Worm (Caenorhabditis elegans) whole organism, early embryonic: ENCODE results near the gene srh-270.

ENCODE experiments used
- B0310.2 ChIP-seq: sonication (generic microtip); optimal IDR thresholded peaks from 2 replicates; lab custom pipeline; 2016; ENCODE audit warnings: mild to moderate bottlenecking, missing genetic modification characterization, missing compliant biosample characterization
- F13C5.2 ChIP-seq: sonication (generic microtip); optimal IDR thresholded peaks from 2 replicates; lab custom pipeline; 2017; ENCODE audit warnings: mild to moderate bottlenecking, missing genetic modification characterization, inconsistent platforms, missing compliant biosample characterization
- aly-1 ChIP-seq: sonication (generic microtip); optimal IDR thresholded peaks from 2 replicates; lab custom pipeline; 2016; ENCODE audit warnings: missing genetic modification characterization, missing compliant biosample characterization
- ama-1 ChIP-seq: fragments of 150-350 bp; optimal IDR thresholded peaks from 2 replicates; lab custom pipeline; 2014
- ceh-13 ChIP-seq: fragments of 200-800 bp; sonication (Bioruptor generic); optimal IDR thresholded peaks from 2 replicates; lab custom pipeline; 2018; ENCODE audit warnings: mild to moderate bottlenecking, missing genetic modification characterization, missing compliant biosample characterization
- ceh-36 ChIP-seq: sonication (generic microtip); optimal IDR thresholded peaks from 2 replicates; lab custom pipeline; 2016; ENCODE audit warnings: missing genetic modification characterization, inconsistent platforms, missing compliant biosample characterization
- ets-7 ChIP-seq: sonication (generic microtip); optimal IDR thresholded peaks from 2 replicates; lab custom pipeline; 2016; ENCODE audit warnings: missing genotype, missing genetic modification characterization, missing compliant biosample characterization
- flt-1 ChIP-seq: fragments of 200-800 bp; sonication (Bioruptor generic); IDR thresholded peaks from 2 replicates; pipeline ENCODE4 v1.3.6; 2022; ENCODE audit warnings: missing genetic modification characterization, missing compliant biosample characterization
- hmbx-1 ChIP-seq: sonication (generic microtip); optimal IDR thresholded peaks from 2 replicates; lab custom pipeline; 2016; ENCODE audit warnings: mild to moderate bottlenecking, missing genetic modification characterization, missing compliant biosample characterization
- hmg-4 ChIP-seq: fragments of 200-800 bp; sonication (Bioruptor generic); optimal IDR thresholded peaks from 2 replicates; lab custom pipeline; 2018; ENCODE audit warnings: mild to moderate bottlenecking, missing genetic modification characterization, missing compliant biosample characterization
- pes-1 ChIP-seq: fragments of 200-800 bp; sonication (Bioruptor generic); IDR thresholded peaks from 2 replicates; pipeline ENCODE4 v1.3.6; 2022; ENCODE audit warnings: missing genetic modification reagents, missing genetic modification characterization, missing compliant biosample characterization
- scrt-1 ChIP-seq: fragments of 200-800 bp; sonication (Bioruptor generic); IDR thresholded peaks from 2 replicates; pipeline ENCODE4 v1.3.6; 2022; ENCODE audit warnings: missing genetic modification characterization, missing compliant biosample characterization
- sea-1 ChIP-seq: fragments of 200-800 bp; sonication (Bioruptor generic); conservative IDR thresholded peaks from 2 replicates; pipeline ENCODE4 v1.3.6; 2022; ENCODE audit warnings: missing genetic modification characterization, missing compliant biosample characterization
- tbx-11 ChIP-seq: fragments of 200-800 bp; sonication (Bioruptor generic); IDR thresholded peaks from 2 replicates; pipeline ENCODE4 v1.3.6; 2022; ENCODE audit warnings: missing genetic modification characterization, missing compliant biosample characterization
- tbx-37 ChIP-seq: fragments of 200-800 bp; sonication (Bioruptor generic); conservative IDR thresholded peaks from 2 replicates; pipeline ENCODE4 v1.3.6; 2022; ENCODE audit warnings: missing genetic modification reagents, missing genetic modification characterization, missing compliant biosample characterization
- tra-4 ChIP-seq: sonication (generic microtip); optimal IDR thresholded peaks from 2 replicates; lab custom pipeline; 2017; ENCODE audit warnings: missing genetic modification characterization, missing compliant biosample characterization

srh-270 gene

ce11 chrV:2813856-2814255 is 47.5 kb downstream of the srh-270 start, which contains the start of gene F54E2.9:
Gene F54E2.9 (minus strand): TSS chrV:2813987.
- no peak for TF ChIP-seq pes-1 (GFP tag; lab: Robert Waterston, UW)
- TF ChIP-seq sea-1: no peak
- TF ChIP-seq B0310.2 (tag; lab: Kevin White, UChicago): no peak
- TF ChIP-seq ceh-13 (GFP tag; lab: Kevin White, UChicago): no peak
- TF ChIP-seq hmg-4 (GFP tag; lab: Kevin White, UChicago): no peak
- TF ChIP-seq tbx-11 (GFP tag; lab: Robert Waterston, UW): no peak
- TF ChIP-seq flt-1 (GFP tag; lab: Robert Waterston, UW): no peak
- TF ChIP-seq ceh-36 (tag; lab: Kevin White, UChicago): no peak
- no peak for TF ChIP-seq tbx-37 (GFP tag; lab: Robert Waterston, UW)
- no peak for TF ChIP-seq ets-7 (tag; lab: Kevin White, UChicago)
- no peak for TF ChIP-seq ama-1 (lab: Kevin White, UChicago)
- no peak for TF ChIP-seq hmbx-1
- no peak for TF ChIP-seq scrt-1 (GFP tag; lab: Robert Waterston, UW)
- TF ChIP-seq tra-4 (tag; lab: Kevin White, UChicago): no peak
- TF ChIP-seq F13C5.2: no peak

DNA sequence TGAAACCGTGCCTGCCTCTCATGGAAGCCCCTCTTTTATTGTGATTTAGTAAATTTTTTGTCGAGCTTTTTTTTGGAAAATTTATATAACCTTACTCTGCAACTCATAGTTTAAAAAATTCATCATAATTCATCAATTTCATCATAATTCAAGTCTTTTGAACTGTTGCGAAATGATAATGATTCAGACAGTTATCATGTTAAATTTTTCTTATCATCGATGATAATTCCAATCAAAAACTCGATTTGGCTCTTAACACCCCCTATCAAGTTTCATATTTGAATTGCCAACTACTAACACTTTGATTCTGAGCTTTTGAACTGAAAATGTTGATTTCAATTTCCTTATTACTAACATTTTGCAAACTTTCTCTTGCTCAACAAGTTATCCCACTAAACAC is 51.2 kb downstream of the srh-270 start, which contains the start of gene F54E2.1:
Gene F54E2.1 (plus strand): TSS at position 235 of the 400 bp plus-strand sequence.
- TF ChIP-seq tbx-37 (GFP tag; lab: Robert Waterston, UW) (no peak), pes-1 (GFP tag; lab: Robert Waterston, UW) (no peak), B0310.2 (tag; lab: Kevin White, UChicago) (no peak), aly-1 (tag; lab: Kevin White, UChicago) (no peak), ceh-13 (GFP tag; lab: Kevin White, UChicago) (no peak), ets-7 (tag; lab: Kevin White, UChicago) (no peak), sea-1 (no peak), ama-1 (lab: Kevin White, UChicago) (no peak), flt-1 (GFP tag; lab: Robert Waterston, UW) (no peak), scrt-1 (GFP tag; lab: Robert Waterston, UW) (no peak), hmg-4 (GFP tag; lab: Kevin White, UChicago) (no peak)
